Fruit fly (Drosophila melanogaster) Kc167 (cell line): ENCODE measurements around the gene CG13126.

Source experiments
- Myc ChIP-seq: fragments of >200 bp; optimal IDR thresholded peaks from 2 replicates; lab custom pipeline; 2017; ENCODE audit warnings: missing external identifiers
- Sin3A ChIP-seq: fragments of >200 bp; optimal IDR thresholded peaks from 2 replicates; lab custom pipeline; 2018; ENCODE audit warnings: missing external identifiers
- h ChIP-seq: fragments of >200 bp; optimal IDR thresholded peaks from 3 replicates; lab custom pipeline; 2018; ENCODE audit warnings: missing external identifiers
- psq ChIP-seq: fragments of >200 bp; optimal IDR thresholded peaks from 2 replicates; lab custom pipeline; 2017; ENCODE audit warnings: missing external identifiers

dm6 chr2L:9989846-9990506, 36.0 kb upstream of the CG13126 start:
- no peak for TF ChIP-seq h (lab: Kevin White, UChicago)
- TF ChIP-seq Myc = no peak
- TF ChIP-seq psq (lab: Kevin White, UChicago) = no peak
- no peak for TF ChIP-seq Sin3A (lab: Kevin White, UChicago)
